Fruit fly (Drosophila melanogaster): ENCODE measurements around the gene CG46426.

Gene CG46426

DNA sequence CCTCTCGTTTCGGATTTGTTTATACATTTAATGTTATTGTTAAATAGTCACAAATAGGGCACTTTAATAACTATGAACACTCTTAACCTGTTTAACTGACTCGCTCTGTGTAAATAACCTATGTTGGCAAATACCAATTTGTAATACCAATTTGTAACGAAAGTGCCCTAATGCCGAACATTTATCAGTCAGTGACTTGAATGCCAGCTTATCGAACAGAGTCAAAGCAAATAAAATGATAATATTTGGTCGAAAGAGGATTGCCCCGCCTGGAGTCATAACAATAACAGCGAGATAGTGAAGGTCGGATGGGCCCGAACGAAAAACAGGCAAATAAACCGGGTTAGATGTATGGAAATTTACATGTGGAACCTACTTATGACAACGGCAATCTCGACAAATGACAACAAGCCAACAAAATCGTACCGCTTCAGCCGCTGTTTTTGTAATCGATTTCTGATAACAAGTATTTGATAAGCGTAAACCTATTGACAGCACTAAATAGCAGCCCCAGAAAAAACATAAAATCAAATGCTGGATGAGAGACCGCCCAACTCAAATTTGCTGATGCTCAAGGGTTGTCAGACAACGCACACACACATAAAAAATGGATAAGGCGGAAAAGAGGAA, 2.6 kb downstream of the CG46426 start:
- TF ChIP-seq pad (GFP tag; optimal IDR thresholded peaks at IDR 0.05) (no peak), ovo (GFP tag; optimal IDR thresholded peaks at IDR 0.05) (no peak), CG7101 (tag; optimal IDR thresholded peaks at IDR 0.05) (peak; percentile 8), CG7045 (GFP tag; optimal IDR thresholded peaks at IDR 0.05) (peak; percentile 24), Clk (GFP tag; optimal IDR thresholded peaks at IDR 0.05) (peak; percentile 22), kay (GFP tag; ENCODE audit: borderline replicate concordance) (peak; percentile 92), cic (GFP tag; optimal IDR thresholded peaks at IDR 0.05) (peak; percentile 53), tj (GFP tag; optimal IDR thresholded peaks at IDR 0.05) (peak; percentile 7), bab1 (GFP tag; optimal IDR thresholded peaks at IDR 0.05) (no peak)

DNA sequence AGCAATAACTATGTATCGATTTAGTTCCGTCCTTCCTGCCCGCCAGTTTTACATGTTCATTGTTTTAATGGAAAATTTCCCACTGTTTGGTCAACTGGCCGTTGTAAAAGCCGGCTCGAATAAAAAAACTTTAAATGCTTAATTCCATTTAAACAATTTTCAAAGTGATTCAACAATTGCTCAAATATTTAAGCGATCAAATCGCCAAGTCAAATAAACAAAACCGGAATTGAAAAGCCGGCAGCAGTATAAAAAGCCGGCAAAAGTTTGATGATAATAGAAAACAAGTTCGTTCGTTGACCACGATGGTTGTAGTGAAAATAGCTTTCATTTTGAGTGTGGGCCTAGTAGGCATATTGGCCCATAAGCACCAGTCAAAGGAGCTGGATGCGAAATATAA, 4.3 kb downstream of the CG46426 start, which contains the start of gene Mal-B1:
Gene Mal-B1 (plus strand): TSS at position 301 of the 400 bp plus-strand sequence.
- no peak for TF ChIP-seq CG7045 (GFP tag; optimal IDR thresholded peaks at IDR 0.05)
- no peak for TF ChIP-seq tj (GFP tag; optimal IDR thresholded peaks at IDR 0.05)
- TF ChIP-seq CG11617 (GFP tag; optimal IDR thresholded peaks at IDR 0.05), result no peak
- TF ChIP-seq CG12768 (GFP tag; optimal IDR thresholded peaks at IDR 0.05), result no peak
- TF ChIP-seq Hr96 (GFP tag; optimal IDR thresholded peaks at IDR 0.05), result no peak
- no peak for TF ChIP-seq cic (GFP tag; optimal IDR thresholded peaks at IDR 0.05)

DNA sequence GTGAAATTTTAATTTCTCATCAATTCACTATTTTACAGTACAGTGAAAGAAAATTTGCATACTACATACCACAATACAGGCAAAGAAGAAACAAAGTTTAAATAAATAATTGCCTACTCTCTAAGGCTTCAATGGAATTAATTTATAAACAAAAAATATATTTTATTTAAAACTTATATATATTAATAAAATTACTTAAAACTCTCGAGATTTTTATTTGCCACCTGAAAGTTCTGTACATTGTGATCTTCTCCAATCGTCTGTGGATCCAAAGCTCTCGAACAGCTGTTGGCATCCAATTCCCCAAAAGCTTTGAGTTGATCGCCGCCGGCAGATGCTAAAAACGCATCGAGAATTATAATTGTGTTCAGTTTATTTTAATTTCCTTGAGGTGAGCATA, 7.0 kb downstream of the CG46426 start, which contains the start of gene Mal-B2:
Gene Mal-B2 (plus strand): TSS at position 301 of the 400 bp plus-strand sequence.
- TF ChIP-seq tj (GFP tag; optimal IDR thresholded peaks at IDR 0.05), result no peak
- TF ChIP-seq CG7045 (GFP tag; optimal IDR thresholded peaks at IDR 0.05), result no peak
- no peak for TF ChIP-seq Clk (GFP tag; optimal IDR thresholded peaks at IDR 0.05)
- TF ChIP-seq kay (GFP tag; ENCODE audit: borderline replicate concordance), result no peak
- no peak for TF ChIP-seq CG11617 (GFP tag; optimal IDR thresholded peaks at IDR 0.05)
- no peak for TF ChIP-seq cic (GFP tag; optimal IDR thresholded peaks at IDR 0.05)
- no peak for TF ChIP-seq CG1620 (GFP tag; optimal IDR thresholded peaks at IDR 0.05)
- no peak for TF ChIP-seq Crg-1 (GFP tag; optimal IDR thresholded peaks at IDR 0.05)
- TF ChIP-seq pad (GFP tag; optimal IDR thresholded peaks at IDR 0.05), result no peak
- no peak for TF ChIP-seq ovo (GFP tag; optimal IDR thresholded peaks at IDR 0.05)
- TF ChIP-seq bab1 (GFP tag; optimal IDR thresholded peaks at IDR 0.05), result no peak
- no peak for TF ChIP-seq Hr96 (GFP tag; optimal IDR thresholded peaks at IDR 0.05)
- TF ChIP-seq cnc (optimal IDR thresholded peaks at IDR 0.05), result no peak
- peak; percentile 25 for TF ChIP-seq CG7101 (tag; optimal IDR thresholded peaks at IDR 0.05)
- TF ChIP-seq CG12768 (GFP tag; optimal IDR thresholded peaks at IDR 0.05), result no peak
- no peak for TF ChIP-seq toe (GFP tag; optimal IDR thresholded peaks at IDR 0.05)
- no peak for TF ChIP-seq CG5204 (GFP tag; optimal IDR thresholded peaks at IDR 0.05)
- TF ChIP-seq Mnt (GFP tag; optimal IDR thresholded peaks at IDR 0.05), result no peak
- peak; percentile 56 for TF ChIP-seq CG14711 (tag; optimal IDR thresholded peaks at IDR 0.05)
- peak; percentile 23 for TF ChIP-seq CG33017 (tag; optimal IDR thresholded peaks at IDR 0.05)

DNA sequence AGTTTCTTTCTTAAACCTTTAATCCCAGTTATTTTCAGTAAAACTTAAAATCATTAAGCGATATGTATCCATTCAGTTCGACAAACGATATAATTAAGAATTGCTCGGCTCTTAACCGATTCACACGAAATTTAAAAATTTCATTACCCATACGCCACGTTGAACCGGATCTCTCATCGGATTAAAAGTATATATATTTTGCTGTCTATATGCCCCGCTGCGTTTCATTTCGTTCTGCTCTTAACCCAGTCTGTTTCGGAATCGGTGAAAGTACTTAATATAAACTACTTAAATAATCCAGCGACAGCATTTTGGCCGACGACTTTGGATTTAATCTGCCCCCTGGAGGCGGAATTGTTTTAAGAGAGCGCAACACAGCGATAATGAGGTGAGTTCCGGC, 10.5 kb downstream of the CG46426 start, which contains the start of gene CG42751:
Gene CG42751 (plus strand): TSS at position 301 of the 400 bp plus-strand sequence.
- no peak for TF ChIP-seq Clk (GFP tag; optimal IDR thresholded peaks at IDR 0.05)
- TF ChIP-seq cic (GFP tag; optimal IDR thresholded peaks at IDR 0.05), result no peak
- TF ChIP-seq Mnt (GFP tag; optimal IDR thresholded peaks at IDR 0.05), result no peak
- no peak for TF ChIP-seq Crg-1 (GFP tag; optimal IDR thresholded peaks at IDR 0.05)
- no peak for TF ChIP-seq CG33017 (tag; optimal IDR thresholded peaks at IDR 0.05)
- TF ChIP-seq kay (GFP tag; ENCODE audit: borderline replicate concordance), result no peak
- no peak for TF ChIP-seq CG1620 (GFP tag; optimal IDR thresholded peaks at IDR 0.05)
- no peak for TF ChIP-seq CG14711 (tag; optimal IDR thresholded peaks at IDR 0.05)
- TF ChIP-seq Hr96 (GFP tag; optimal IDR thresholded peaks at IDR 0.05), result no peak
- no peak for TF ChIP-seq CG11617 (GFP tag; optimal IDR thresholded peaks at IDR 0.05)
- no peak for TF ChIP-seq pad (GFP tag; optimal IDR thresholded peaks at IDR 0.05)
- no peak for TF ChIP-seq CG12768 (GFP tag; optimal IDR thresholded peaks at IDR 0.05)
- no peak for TF ChIP-seq toe (GFP tag; optimal IDR thresholded peaks at IDR 0.05)
- TF ChIP-seq CG5204 (GFP tag; optimal IDR thresholded peaks at IDR 0.05), result no peak
- TF ChIP-seq ovo (GFP tag; optimal IDR thresholded peaks at IDR 0.05), result no peak
- no peak for TF ChIP-seq bab1 (GFP tag; optimal IDR thresholded peaks at IDR 0.05)
- TF ChIP-seq tj (GFP tag; optimal IDR thresholded peaks at IDR 0.05), result no peak
- no peak for TF ChIP-seq CG7101 (tag; optimal IDR thresholded peaks at IDR 0.05)

DNA sequence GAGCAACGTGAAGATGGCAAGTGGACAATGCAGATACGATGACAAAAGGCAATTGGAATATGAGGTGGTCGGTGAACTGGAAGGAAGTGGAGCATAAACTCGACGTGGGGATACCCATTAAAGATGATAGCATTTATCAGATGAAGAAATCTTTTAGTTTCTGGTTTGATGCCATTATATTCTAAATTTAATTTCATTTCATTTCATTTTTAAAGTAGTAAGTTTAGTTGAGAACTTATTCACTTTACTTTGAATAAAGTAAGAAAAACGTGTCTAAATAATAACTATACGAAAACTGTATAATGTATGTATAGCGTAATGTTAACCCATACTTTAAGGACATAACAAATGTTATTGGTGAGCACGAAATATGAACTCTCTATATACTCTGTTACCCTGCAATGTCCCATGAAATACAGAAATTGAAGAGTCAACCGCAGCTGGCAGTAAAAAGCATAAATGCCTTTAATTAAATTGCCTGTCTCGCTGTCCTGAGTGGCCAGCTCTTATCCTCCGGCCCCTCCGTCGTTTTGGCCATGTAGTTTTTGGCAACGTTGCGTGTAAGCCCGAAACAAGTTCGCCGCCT, 28.3 kb downstream of the CG46426 start:
- TF ChIP-seq CG33017 (tag; optimal IDR thresholded peaks at IDR 0.05), result no peak
- TF ChIP-seq ovo (GFP tag; optimal IDR thresholded peaks at IDR 0.05), result no peak
- no peak for TF ChIP-seq tj (GFP tag; optimal IDR thresholded peaks at IDR 0.05)
- no peak for TF ChIP-seq Hr96 (GFP tag; optimal IDR thresholded peaks at IDR 0.05)
- no peak for TF ChIP-seq CG1620 (GFP tag; optimal IDR thresholded peaks at IDR 0.05)
- TF ChIP-seq bab1 (GFP tag; optimal IDR thresholded peaks at IDR 0.05), result no peak
- no peak for TF ChIP-seq Crg-1 (GFP tag; optimal IDR thresholded peaks at IDR 0.05)
- TF ChIP-seq CG12768 (GFP tag; optimal IDR thresholded peaks at IDR 0.05), result no peak
- no peak for TF ChIP-seq pad (GFP tag; optimal IDR thresholded peaks at IDR 0.05)
- no peak for TF ChIP-seq cnc (optimal IDR thresholded peaks at IDR 0.05)
- TF ChIP-seq CG7045 (GFP tag; optimal IDR thresholded peaks at IDR 0.05), result no peak
- no peak for TF ChIP-seq CG7101 (tag; optimal IDR thresholded peaks at IDR 0.05)
- no peak for TF ChIP-seq kay (GFP tag; ENCODE audit: borderline replicate concordance)
- no peak for TF ChIP-seq CG5204 (GFP tag; optimal IDR thresholded peaks at IDR 0.05)
- no peak for TF ChIP-seq CG14711 (tag; optimal IDR thresholded peaks at IDR 0.05)

DNA sequence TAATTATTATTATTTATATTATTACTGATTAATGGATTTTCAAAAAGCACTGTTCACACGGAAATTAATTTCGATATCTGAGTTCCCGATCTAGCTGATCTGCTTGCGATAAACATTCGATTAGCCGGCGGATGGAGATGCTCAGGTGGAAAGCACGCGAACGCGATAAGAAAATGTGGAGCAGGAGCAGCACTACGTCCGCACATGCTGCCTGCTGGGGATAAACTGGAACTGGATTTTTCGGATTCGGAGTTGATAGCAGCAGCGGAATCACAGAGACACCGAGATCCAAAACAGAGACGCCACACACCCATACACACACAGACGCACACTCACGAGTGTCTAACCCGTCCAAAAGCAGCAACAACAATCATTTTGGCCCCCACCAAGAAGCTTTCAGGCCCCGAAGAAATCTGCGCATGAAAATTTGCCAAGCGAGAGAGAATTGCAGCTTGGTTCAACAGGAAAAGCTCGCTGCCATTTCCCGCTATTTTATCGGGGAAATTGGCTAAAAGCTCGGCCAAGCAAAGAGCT, 31.7 kb downstream of the CG46426 start:
- no peak for TF ChIP-seq CG14711 (tag; optimal IDR thresholded peaks at IDR 0.05)
